Fruit fly (Drosophila melanogaster): ENCODE measurements around the gene Rrp45.

Gene Rrp45

DNA sequence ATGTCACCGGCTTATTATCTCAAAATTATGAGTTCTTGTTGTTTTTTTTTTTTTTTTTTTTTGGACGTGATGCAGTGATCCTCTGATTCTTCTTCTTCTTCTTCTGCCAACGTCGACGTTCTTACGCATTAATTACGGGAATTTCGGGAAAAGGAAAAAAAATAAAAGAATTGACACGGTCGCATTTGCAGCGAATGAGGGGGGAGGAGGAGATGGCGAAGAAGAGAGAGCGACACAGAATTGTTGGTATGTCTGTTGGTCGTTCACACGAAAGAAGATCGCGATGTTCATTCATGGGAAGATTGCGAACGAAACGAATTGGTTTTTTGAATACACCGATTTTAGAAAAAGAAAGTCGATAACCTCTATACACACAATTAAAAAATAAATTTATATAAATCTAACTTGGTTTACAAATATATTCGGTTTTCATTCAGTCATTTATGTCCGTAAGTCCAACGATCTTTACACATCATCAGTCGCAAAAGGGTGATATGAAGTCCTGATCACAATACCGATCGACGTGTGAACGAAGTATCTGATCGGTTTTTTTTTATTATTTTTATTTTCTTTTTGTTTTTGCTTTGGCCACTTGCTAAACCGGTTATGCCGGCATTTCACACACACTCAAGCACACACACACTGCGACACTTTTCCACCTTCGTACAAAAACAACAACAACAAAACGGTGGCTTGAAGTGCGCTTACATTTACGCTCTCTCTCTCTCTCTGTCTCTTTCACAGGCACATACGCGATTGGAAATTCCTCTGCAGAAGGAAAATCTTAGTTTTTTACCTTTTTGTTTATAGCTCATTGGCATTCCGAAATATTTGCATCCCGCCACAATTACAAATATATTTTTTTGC lies 40.1 kb downstream of the Rrp45 start:
- TF ChIP-seq h (GFP tag; optimal IDR thresholded peaks at IDR 0.05) (peak; percentile 85), tai (GFP tag; optimal IDR thresholded peaks at IDR 0.05) (no peak), Hnf4 (GFP tag; optimal IDR thresholded peaks at IDR 0.05) (peak; percentile 62), dmrt93B (GFP tag; optimal IDR thresholded peaks at IDR 0.05) (peak; percentile 76), Sp1 (GFP tag; optimal IDR thresholded peaks at IDR 0.05) (peak; percentile 96), Myc (optimal IDR thresholded peaks at IDR 0.05) (no peak), Mio (GFP tag; optimal IDR thresholded peaks at IDR 0.05) (no peak), Rel (GFP tag; optimal IDR thresholded peaks at IDR 0.05) (peak; percentile 80), Rel (tag; optimal IDR thresholded peaks at IDR 0.05) (peak; percentile 68), br (GFP tag; optimal IDR thresholded peaks at IDR 0.05) (peak; percentile 70), rgr (GFP tag; optimal IDR thresholded peaks at IDR 0.05) (peak; percentile 73), ey (GFP tag; optimal IDR thresholded peaks at IDR 0.05) (peak; percentile 67), sv (GFP tag; optimal IDR thresholded peaks at IDR 0.05) (peak; percentile 54), HLH106 (tag; optimal IDR thresholded peaks at IDR 0.05) (peak; percentile 88), dsf (GFP tag; optimal IDR thresholded peaks at IDR 0.05; ENCODE audit: borderline replicate concordance) (peak; percentile 1), sage (GFP tag; optimal IDR thresholded peaks at IDR 0.05) (peak; percentile 65), Dif (GFP tag; optimal IDR thresholded peaks at IDR 0.05; ENCODE audit: partially characterized antibody) (peak; percentile 26), Hr78 (GFP tag; optimal IDR thresholded peaks at IDR 0.05) (no peak), jim (GFP tag; optimal IDR thresholded peaks at IDR 0.05) (peak; percentile 94), Dfd (GFP tag; optimal IDR thresholded peaks at IDR 0.05) (no peak), lola (GFP tag; optimal IDR thresholded peaks at IDR 0.05) (no peak), brk (GFP tag; optimal IDR thresholded peaks at IDR 0.05) (peak; percentile 55), psq (GFP tag; optimal IDR thresholded peaks at IDR 0.05) (peak; percentile 86), Abd-B (GFP tag; optimal IDR thresholded peaks at IDR 0.05) (no peak), woc (GFP tag; optimal IDR thresholded peaks at IDR 0.05) (peak; percentile 83), CrebA (GFP tag; optimal IDR thresholded peaks at IDR 0.05; ENCODE audit: borderline replicate concordance) (peak; percentile 52), Jra (GFP tag; optimal IDR thresholded peaks at IDR 0.05) (peak; percentile 13), dl (GFP tag; optimal IDR thresholded peaks at IDR 0.05; ENCODE audit: insufficient read depth in 1 of 2, partially characterized antibody in 2 of 2) (peak in 1 of 2 experiments; percentile 18), GATAd (GFP tag; optimal IDR thresholded peaks at IDR 0.05) (no peak), usp (GFP tag; optimal IDR thresholded peaks at IDR 0.05) (no peak), pan (optimal IDR thresholded peaks at IDR 0.05) (no peak), CG32264 (GFP tag; optimal IDR thresholded peaks at IDR 0.05) (peak; percentile 11), fru (GFP tag; optimal IDR thresholded peaks at IDR 0.05) (peak; percentile 85), foxo (GFP tag; optimal IDR thresholded peaks at IDR 0.05) (peak in 1 of 2 experiments; percentile 77), N (GFP tag; optimal IDR thresholded peaks at IDR 0.05) (no peak), CG9705 (GFP tag; optimal IDR thresholded peaks at IDR 0.05) (peak; percentile 81), Vsx2 (GFP tag; optimal IDR thresholded peaks at IDR 0.05; ENCODE audit: partially characterized antibody) (peak; percentile 63), OdsH (GFP tag; optimal IDR thresholded peaks at IDR 0.05) (peak; percentile 78), Hr83 (GFP tag; optimal IDR thresholded peaks at IDR 0.05; ENCODE audit: poor library complexity, severe bottlenecking) (peak; percentile 28)

dm6 chrX:16749324-16749723 lies 41.7 kb downstream of the Rrp45 start:
- no peak for TF ChIP-seq Rel (GFP tag; optimal IDR thresholded peaks at IDR 0.05)
- no peak for TF ChIP-seq Rel (tag; optimal IDR thresholded peaks at IDR 0.05)
- TF ChIP-seq CG32264 (GFP tag; optimal IDR thresholded peaks at IDR 0.05) = no peak
- no peak for TF ChIP-seq HLH106 (tag; optimal IDR thresholded peaks at IDR 0.05)
- no peak for TF ChIP-seq dmrt93B (GFP tag; optimal IDR thresholded peaks at IDR 0.05)
- TF ChIP-seq Sp1 (GFP tag; optimal IDR thresholded peaks at IDR 0.05) = no peak
- no peak for TF ChIP-seq Hr83 (GFP tag; optimal IDR thresholded peaks at IDR 0.05; ENCODE audit: poor library complexity, severe bottlenecking)
